Fruit fly (Drosophila melanogaster): ENCODE results near the gene Sytbeta.

Sytbeta gene

DNA sequence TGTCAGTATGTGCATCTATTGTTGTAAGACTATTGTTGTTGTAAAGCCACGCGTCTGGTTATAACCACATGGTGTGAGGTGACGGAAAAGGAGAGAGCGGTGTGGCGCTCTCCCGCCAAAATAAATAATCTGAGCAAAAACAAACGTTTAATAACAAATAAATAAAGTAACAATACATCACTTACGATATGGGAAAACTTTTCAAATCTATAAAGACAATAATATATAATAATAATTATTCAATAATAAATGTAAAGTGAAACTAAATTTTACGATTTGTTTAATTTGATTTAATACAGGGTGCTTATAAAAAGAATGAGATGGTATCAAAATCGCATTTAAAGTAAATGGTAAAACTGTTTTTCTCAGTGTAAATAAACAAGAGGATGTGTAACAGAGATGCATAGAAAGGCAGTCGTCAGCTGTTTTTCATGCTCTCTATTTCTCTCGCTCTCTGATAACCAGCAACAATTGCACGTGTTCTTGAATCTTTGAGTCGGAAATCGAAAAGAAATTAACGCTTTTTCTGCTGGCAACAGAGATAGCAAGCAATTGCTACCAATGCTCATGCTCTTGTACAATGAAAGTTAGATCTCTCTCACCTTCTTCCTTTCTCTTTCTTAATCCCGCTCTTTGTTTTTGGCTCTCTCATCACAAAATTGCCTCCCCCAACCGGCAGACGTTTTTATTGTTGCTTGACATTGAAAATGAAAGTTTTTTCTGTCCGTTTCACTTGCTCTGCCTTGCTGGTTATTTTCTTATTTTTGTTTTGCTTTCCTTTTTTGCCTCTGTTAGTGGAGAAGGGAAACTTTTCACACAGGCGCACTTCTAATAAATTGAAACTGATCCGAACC is 34.1 kb upstream of the Sytbeta start:
- peak; percentile 69 for TF ChIP-seq noc (tag; optimal IDR thresholded peaks at IDR 0.05)

- TF ChIP-seq noc (tag; optimal IDR thresholded peaks at IDR 0.05), result no peak
These were observed 33.2 kb upstream of the Sytbeta start, which contains the start of gene Ctps for dm6 chr3L:15097878-15098520. Gene Ctps (plus strand): TSS chr3L:15097914.

dm6 chr3L:15094589-15095288 is 30.0 kb upstream of the Sytbeta start, which contains the start of the genes sstn, Plp and GlyRS:
Gene sstn (minus strand): TSS chr3L:15094719.
Gene Plp (minus strand): TSS chr3L:15094724.
Gene GlyRS (plus strand): TSS chr3L:15095142.
- TF ChIP-seq noc (tag; optimal IDR thresholded peaks at IDR 0.05), result peak; percentile 58

DNA sequence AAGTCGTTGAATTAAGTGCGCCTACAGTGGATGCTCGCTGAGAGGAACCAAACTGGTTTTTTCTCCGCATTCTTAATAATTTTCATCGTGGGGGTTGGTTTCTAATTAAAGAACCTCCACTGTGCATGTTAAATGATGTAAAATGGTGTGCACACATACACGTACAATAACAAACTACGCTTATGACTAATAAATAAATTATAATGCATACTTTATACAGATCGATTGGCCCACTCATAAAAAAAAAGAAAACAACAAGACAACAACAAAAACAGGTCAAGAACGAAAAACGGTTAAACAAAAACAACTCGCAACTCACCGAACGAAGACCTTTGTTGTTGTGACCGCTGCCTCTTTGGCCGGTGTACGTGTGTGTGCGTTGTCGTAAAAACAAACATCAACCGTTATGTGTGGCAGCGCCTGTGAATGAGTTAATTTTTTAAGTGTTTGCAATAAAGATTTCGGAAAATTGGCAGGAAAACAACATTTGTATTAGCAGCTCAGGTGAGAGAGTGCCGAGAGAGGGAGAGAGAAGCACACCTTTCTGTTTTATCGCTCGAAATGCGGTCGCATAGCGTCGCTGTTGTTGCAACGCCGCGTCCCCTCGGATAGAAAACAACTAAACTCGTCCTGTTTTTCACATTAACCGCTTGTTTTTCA is 29.3 kb upstream of the Sytbeta start:
- TF ChIP-seq noc (tag; optimal IDR thresholded peaks at IDR 0.05), result no peak

- TF ChIP-seq noc (tag; optimal IDR thresholded peaks at IDR 0.05), result no peak
These were observed 25.3 kb upstream of the Sytbeta start for dm6 chr3L:15089887-15090679.

DNA sequence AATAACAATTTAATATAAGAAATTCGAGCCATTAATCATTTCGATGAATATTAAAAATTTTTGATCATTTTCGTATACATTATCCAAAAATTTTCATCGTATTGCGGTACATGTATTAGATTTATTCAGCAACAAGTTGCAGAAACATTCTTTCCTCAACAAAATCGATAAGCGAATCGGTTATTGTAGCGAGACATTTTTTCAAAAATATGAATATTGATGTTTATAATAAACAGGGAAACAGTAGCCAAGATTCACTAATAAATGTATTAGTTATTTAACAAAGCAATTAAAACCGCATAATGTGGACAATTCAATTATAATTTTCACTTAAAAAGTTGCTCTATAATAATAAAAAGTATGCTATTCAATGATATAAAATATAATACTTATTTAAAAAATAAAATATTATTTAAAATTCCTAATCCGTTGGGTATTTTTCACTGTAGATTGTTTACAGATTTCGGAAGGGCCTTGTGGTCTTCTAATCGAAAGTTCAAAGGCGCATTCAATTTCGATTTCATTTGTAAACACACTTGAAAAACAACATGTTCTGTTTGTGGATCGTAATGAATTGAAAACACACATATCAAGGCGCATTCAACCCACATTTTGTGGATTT is 24.4 kb upstream of the Sytbeta start:
- TF ChIP-seq noc (tag; optimal IDR thresholded peaks at IDR 0.05), result no peak

DNA sequence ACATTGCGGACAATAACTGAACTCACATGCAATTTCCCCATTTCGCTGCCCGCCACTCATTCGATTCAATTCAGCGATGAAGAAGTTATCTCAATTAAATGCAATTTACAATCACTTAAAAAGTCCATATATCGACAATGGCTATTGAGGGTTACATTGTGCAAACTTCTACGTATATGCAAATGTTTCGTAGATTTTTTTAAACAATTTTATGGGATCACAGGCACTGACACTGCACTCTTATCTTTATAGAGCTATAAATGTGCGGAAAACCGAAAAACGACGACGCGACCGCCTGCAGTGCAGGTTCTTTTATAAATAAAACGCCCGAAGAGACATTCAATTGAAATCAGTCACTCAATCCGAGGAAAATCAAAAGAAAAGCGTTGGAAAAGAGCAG is 23.5 kb upstream of the Sytbeta start:
- TF ChIP-seq noc (tag; optimal IDR thresholded peaks at IDR 0.05), result no peak

- TF ChIP-seq noc (tag; optimal IDR thresholded peaks at IDR 0.05), result no peak
These were observed 19.5 kb upstream of the Sytbeta start for dm6 chr3L:15084288-15084687.

DNA sequence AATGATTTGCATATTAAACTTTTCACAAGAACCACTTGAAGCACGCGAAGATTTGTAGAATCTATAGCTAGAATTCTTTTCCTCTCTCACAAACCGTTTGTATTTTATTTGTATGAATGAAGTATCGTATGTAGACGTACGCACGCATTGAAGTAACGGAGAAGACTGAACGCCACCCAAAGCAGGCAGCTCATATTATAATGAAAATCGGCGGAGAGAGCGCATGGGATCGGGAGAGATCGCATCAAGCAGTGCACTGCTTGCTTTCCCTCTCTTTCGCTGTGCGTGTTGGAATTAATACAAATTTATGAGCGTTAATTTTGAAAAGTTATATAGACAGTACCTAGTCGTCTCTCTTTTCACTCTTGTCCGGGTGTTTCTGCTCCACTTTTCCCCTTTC is 14.5 kb upstream of the Sytbeta start:
- TF ChIP-seq noc (tag; optimal IDR thresholded peaks at IDR 0.05), result no peak

- no peak for TF ChIP-seq noc (tag; optimal IDR thresholded peaks at IDR 0.05)
These were observed 13.6 kb upstream of the Sytbeta start, which contains the start of gene Or71a for dm6 chr3L:15078347-15078746. Gene Or71a (minus strand): TSS chr3L:15078447.

DNA sequence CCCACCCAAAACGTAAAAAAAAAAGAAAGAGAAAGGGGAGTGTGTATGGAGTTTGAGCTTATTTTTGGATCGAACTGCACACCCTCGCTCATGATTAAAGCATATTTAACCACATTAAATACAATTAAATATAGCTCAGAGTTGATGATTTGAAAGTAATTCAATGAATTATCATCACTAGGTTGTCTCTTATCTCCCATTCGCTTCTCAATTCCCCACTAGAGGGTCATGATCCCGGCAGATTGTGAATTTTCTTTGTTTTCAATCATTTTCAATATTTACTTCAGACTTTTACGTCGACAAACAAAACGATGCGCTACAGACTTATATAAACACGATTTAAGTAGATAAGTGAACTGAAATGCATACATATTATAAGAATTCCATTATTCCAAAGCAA is 11.6 kb upstream of the Sytbeta start:
- TF ChIP-seq noc (tag; optimal IDR thresholded peaks at IDR 0.05), result no peak

dm6 chr3L:15073680-15074079 is 8.9 kb upstream of the Sytbeta start:
- no peak for TF ChIP-seq noc (tag; optimal IDR thresholded peaks at IDR 0.05)

DNA sequence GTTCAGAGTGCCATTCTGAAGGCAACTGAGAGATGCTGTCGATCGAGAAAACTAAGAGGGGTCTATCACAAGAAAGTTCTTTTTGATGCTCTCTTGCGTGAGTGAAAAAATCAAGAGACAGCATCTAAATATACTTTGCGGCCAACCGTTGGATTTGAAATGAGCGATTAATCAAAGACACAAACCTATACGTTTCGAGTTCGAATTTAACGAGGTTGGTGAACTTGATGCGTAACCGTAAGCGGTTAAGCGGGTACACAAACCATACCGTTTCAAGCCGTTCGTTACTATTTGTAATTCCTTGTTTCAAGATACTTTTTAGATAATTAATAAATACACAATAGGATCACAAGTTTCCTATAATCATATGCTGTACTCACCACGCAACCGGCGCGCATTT is 7.4 kb upstream of the Sytbeta start:
- TF ChIP-seq noc (tag; optimal IDR thresholded peaks at IDR 0.05), result no peak

dm6 chr3L:15061605-15062004 is 3.2 kb downstream of the Sytbeta start, which contains the start of gene CG13460:
Gene CG13460 (minus strand): TSS chr3L:15061705.
- no peak for TF ChIP-seq noc (tag; optimal IDR thresholded peaks at IDR 0.05)
